Worm (Caenorhabditis elegans) whole organism, late embryonic: ENCODE results near the gene mks-3.

Experiments used
- C08G9.2 ChIP-seq: sonication (generic microtip); optimal IDR thresholded peaks from 2 replicates; lab custom pipeline; 2016; ENCODE audit warnings: mild to moderate bottlenecking, missing genetic modification characterization, moderate library complexity, missing compliant biosample characterization
- C38D4.7 ChIP-seq: fragments of 200-800 bp; sonication (Bioruptor generic); optimal IDR thresholded peaks from 2 replicates; lab custom pipeline; 2018; ENCODE audit warnings: mild to moderate bottlenecking, missing genetic modification characterization, moderate library complexity, missing compliant biosample characterization
- F13H6.1 ChIP-seq: sonication (generic microtip); optimal IDR thresholded peaks from 2 replicates; lab custom pipeline; 2016; ENCODE audit warnings: missing genetic modification characterization, missing compliant biosample characterization
- K02D7.2 ChIP-seq: sonication (generic microtip); optimal IDR thresholded peaks from 2 replicates; lab custom pipeline; 2017; ENCODE audit warnings: mild to moderate bottlenecking, missing genetic modification characterization, missing compliant biosample characterization
- K09A11.1 ChIP-seq: sonication (generic microtip); optimal IDR thresholded peaks from 2 replicates; lab custom pipeline; 2017; ENCODE audit warnings: antibody characterized with exemption, mild to moderate bottlenecking, missing genetic modification characterization, missing compliant biosample characterization; ENCODE audit not compliant: insufficient read depth
- Y22D7AL.16 ChIP-seq: sonication (generic microtip); optimal IDR thresholded peaks from 2 replicates; lab custom pipeline; 2016; ENCODE audit warnings: missing genetic modification characterization, missing compliant biosample characterization
- ahr-1 ChIP-seq: sonication (generic microtip); optimal IDR thresholded peaks from 2 replicates; lab custom pipeline; 2016; ENCODE audit warnings: missing genetic modification characterization, missing compliant biosample characterization
- ceh-14 ChIP-seq: sonication (generic microtip); optimal IDR thresholded peaks from 2 replicates; lab custom pipeline; 2016; ENCODE audit warnings: missing genotype, missing genetic modification characterization, missing compliant biosample characterization
- ceh-18 ChIP-seq: sonication (generic microtip); optimal IDR thresholded peaks from 2 replicates; lab custom pipeline; 2016; ENCODE audit warnings: missing genetic modification characterization, missing compliant biosample characterization
- ceh-19 ChIP-seq: fragments of 200-800 bp; sonication (Bioruptor generic); optimal IDR thresholded peaks from 2 replicates; lab custom pipeline; 2018; ENCODE audit warnings: mild to moderate bottlenecking, missing genetic modification characterization, missing compliant biosample characterization
- ceh-2 ChIP-seq: sonication (generic microtip); optimal IDR thresholded peaks from 2 replicates; lab custom pipeline; 2016; ENCODE audit warnings: missing genotype, missing genetic modification characterization, missing compliant biosample characterization
- ceh-30 ChIP-seq: fragments of 150-350 bp; optimal IDR thresholded peaks from 2 replicates; lab custom pipeline; 2014; ENCODE audit warnings: missing biosample characterization, missing genetic modification characterization
- ceh-34 ChIP-seq: sonication (generic microtip); optimal IDR thresholded peaks from 2 replicates; lab custom pipeline; 2016; ENCODE audit warnings: mild to moderate bottlenecking, missing genetic modification characterization, missing compliant biosample characterization
- ceh-45 ChIP-seq: fragments of 200-800 bp; sonication (Bioruptor generic); IDR thresholded peaks from 2 replicates; pipeline ENCODE4 v1.3.6; 2022; ENCODE audit warnings: missing genetic modification reagents, missing genetic modification characterization, missing compliant biosample characterization
- ceh-48 ChIP-seq: sonication (generic microtip); optimal IDR thresholded peaks from 2 replicates; lab custom pipeline; 2016; ENCODE audit warnings: missing genetic modification characterization, inconsistent platforms, missing compliant biosample characterization
- ceh-6 ChIP-seq: fragments of 200-800 bp; sonication (Bioruptor generic); optimal IDR thresholded peaks from 2 replicates; lab custom pipeline; 2018; ENCODE audit warnings: mild to moderate bottlenecking, missing genetic modification characterization, missing compliant biosample characterization
- dmd-4 ChIP-seq: sonication (generic microtip); optimal IDR thresholded peaks from 2 replicates; lab custom pipeline; 2016; ENCODE audit warnings: borderline replicate concordance, missing genetic modification characterization, missing compliant biosample characterization
- dve-1 ChIP-seq: sonication (generic microtip); optimal IDR thresholded peaks from 2 replicates; lab custom pipeline; 2017; ENCODE audit warnings: antibody characterized with exemption, mild to moderate bottlenecking, missing genetic modification characterization, missing compliant biosample characterization
- elt-4 ChIP-seq: sonication (generic microtip); optimal IDR thresholded peaks from 2 replicates; lab custom pipeline; 2016; ENCODE audit warnings: missing genetic modification characterization, missing compliant biosample characterization
- ets-4 ChIP-seq: sonication (generic microtip); optimal IDR thresholded peaks from 2 replicates; lab custom pipeline; 2016; ENCODE audit warnings: missing genetic modification characterization, missing compliant biosample characterization
- fax-1 ChIP-seq: sonication (generic microtip); optimal IDR thresholded peaks from 2 replicates; lab custom pipeline; 2016; ENCODE audit warnings: missing genotype, missing genetic modification characterization, missing compliant biosample characterization
- fkh-10 ChIP-seq: fragments of 150-350 bp; optimal IDR thresholded peaks from 2 replicates; lab custom pipeline; 2014; ENCODE audit warnings: missing biosample characterization, missing genetic modification reagents, missing genetic modification characterization
- gmeb-2 ChIP-seq: sonication (generic microtip); optimal IDR thresholded peaks from 2 replicates; lab custom pipeline; 2016; ENCODE audit warnings: missing genetic modification characterization, inconsistent platforms, missing compliant biosample characterization
- hlh-15 ChIP-seq: sonication (generic microtip); optimal IDR thresholded peaks from 2 replicates; lab custom pipeline; 2016; ENCODE audit warnings: missing genetic modification characterization, missing compliant biosample characterization
- hlh-30 ChIP-seq: sonication (generic microtip); optimal IDR thresholded peaks from 2 replicates; lab custom pipeline; 2017; ENCODE audit warnings: antibody characterized with exemption, missing genetic modification characterization, missing compliant biosample characterization; ENCODE audit not compliant: insufficient read depth
- hlh-6 ChIP-seq: sonication (generic microtip); optimal IDR thresholded peaks from 2 replicates; lab custom pipeline; 2016; ENCODE audit warnings: missing genotype, missing genetic modification characterization, missing compliant biosample characterization
- hlh-8 ChIP-seq: sonication (generic microtip); optimal IDR thresholded peaks from 2 replicates; lab custom pipeline; 2016; ENCODE audit warnings: missing genotype, missing genetic modification characterization, missing compliant biosample characterization
- nfya-1 ChIP-seq: sonication (generic microtip); optimal IDR thresholded peaks from 2 replicates; lab custom pipeline; 2017; ENCODE audit warnings: missing genetic modification characterization, mild to moderate bottlenecking, missing compliant biosample characterization, antibody characterized with exemption, moderate library complexity
- nhr-232 ChIP-seq: sonication (generic microtip); optimal IDR thresholded peaks from 2 replicates; lab custom pipeline; 2016; ENCODE audit warnings: missing genetic modification characterization, missing compliant biosample characterization
- pat-9 ChIP-seq: fragments of 200-800 bp; sonication (Bioruptor generic); optimal IDR thresholded peaks from 2 replicates; lab custom pipeline; 2018; ENCODE audit warnings: mild to moderate bottlenecking, missing genetic modification characterization, moderate library complexity, missing compliant biosample characterization
- pax-1 ChIP-seq: fragments of 150-350 bp; optimal IDR thresholded peaks from 2 replicates; lab custom pipeline; 2014; ENCODE audit warnings: missing biosample characterization, missing genetic modification characterization
- pqm-1 ChIP-seq: sonication (generic microtip); optimal IDR thresholded peaks from 2 replicates; lab custom pipeline; 2016; ENCODE audit warnings: missing genetic modification characterization, missing compliant biosample characterization
- ref-2 ChIP-seq: sonication (generic microtip); optimal IDR thresholded peaks from 2 replicates; lab custom pipeline; 2016; ENCODE audit warnings: missing genetic modification characterization, missing compliant biosample characterization
- rnt-1 ChIP-seq: sonication (generic microtip); optimal IDR thresholded peaks from 2 replicates; lab custom pipeline; 2016; ENCODE audit warnings: missing genetic modification characterization, missing compliant biosample characterization
- sdc-2 ChIP-seq: sonication (generic microtip); optimal IDR thresholded peaks from 2 replicates; lab custom pipeline; 2016; ENCODE audit warnings: missing genotype, missing genetic modification characterization, missing compliant biosample characterization
- syd-9 ChIP-seq: sonication (generic microtip); optimal IDR thresholded peaks from 2 replicates; lab custom pipeline; 2016; ENCODE audit warnings: mild to moderate bottlenecking, missing genetic modification characterization, moderate library complexity, missing compliant biosample characterization
- tbx-2 ChIP-seq: sonication (generic microtip); optimal IDR thresholded peaks from 2 replicates; lab custom pipeline; 2016; ENCODE audit warnings: missing genetic modification characterization, missing compliant biosample characterization
- tbx-7 ChIP-seq: sonication (generic microtip); optimal IDR thresholded peaks from 2 replicates; lab custom pipeline; 2016; ENCODE audit warnings: missing genotype, missing genetic modification characterization, missing compliant biosample characterization
- ttx-3 ChIP-seq: sonication (generic microtip); optimal IDR thresholded peaks from 2 replicates; lab custom pipeline; 2016; ENCODE audit warnings: missing genetic modification reagents, missing genetic modification characterization, missing compliant biosample characterization
- unc-3 ChIP-seq, 2 experiments: fragments of 200-800 bp in 1 of 2; sonication (Bioruptor generic) in 1 of 2; sonication (generic microtip) in 1 of 2; conservative IDR thresholded peaks in 1 of 2; optimal IDR thresholded peaks in 1 of 2; 2 replicates each; pipeline versions ENCODE4 v1.3.6 to Lab custom; 2016 to 2022; ENCODE audit warnings: missing compliant biosample characterization in 2 of 2, missing genetic modification characterization in 2 of 2, missing genetic modification reagents in 1 of 2
- ztf-16 ChIP-seq: sonication (generic microtip); optimal IDR thresholded peaks from 2 replicates; lab custom pipeline; 2017; ENCODE audit warnings: missing genetic modification characterization, missing compliant biosample characterization

Gene mks-3

DNA sequence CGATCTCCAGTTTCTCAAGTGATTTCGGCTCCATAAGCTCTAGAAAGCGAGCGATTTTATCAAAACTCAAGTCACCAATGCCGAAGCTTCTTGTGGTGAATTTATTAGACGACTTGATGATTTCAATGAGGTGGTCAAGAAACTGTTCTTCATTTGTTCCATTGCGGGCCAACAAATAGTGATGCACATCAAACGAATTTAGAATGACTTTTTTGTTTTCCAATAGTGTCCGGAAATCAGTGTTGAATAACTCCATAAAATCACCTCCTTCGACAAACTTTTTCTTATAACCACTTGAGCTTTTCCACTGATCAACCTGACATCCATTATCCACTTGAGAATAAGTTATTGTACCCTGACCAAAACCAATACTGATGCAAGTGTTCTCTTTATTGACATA is 36.2 kb downstream of the mks-3 start:
- TF ChIP-seq C38D4.7 (GFP tag; lab: Kevin White, UChicago) (no peak), sdc-2 (tag; lab: Kevin White, UChicago) (no peak), hlh-8 (tag; lab: Kevin White, UChicago) (no peak), tbx-7 (no peak), syd-9 (no peak), elt-4 (tag; lab: Kevin White, UChicago) (no peak)

DNA sequence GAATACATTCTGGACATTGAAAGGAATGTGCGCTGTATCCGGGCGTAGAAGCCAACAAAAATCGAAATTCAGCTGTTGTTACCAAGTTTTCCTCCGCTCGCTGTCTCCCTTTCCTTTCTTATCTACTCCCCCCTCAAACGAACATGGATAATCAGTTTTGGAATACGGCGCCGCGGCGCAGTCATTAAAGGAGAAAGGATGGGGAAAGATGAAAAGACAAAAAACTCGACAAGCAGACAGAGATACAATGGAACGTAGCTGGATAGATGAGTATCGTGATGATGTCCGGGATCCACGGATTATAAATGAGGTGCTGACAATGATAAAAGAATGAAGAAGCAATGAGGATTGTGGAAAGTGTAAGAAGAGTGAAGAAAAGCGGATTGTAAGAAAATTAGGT is 38.1 kb downstream of the mks-3 start:
- TF ChIP-seq nfya-1 (tag; lab: Kevin White, UChicago): no peak
- no peak for TF ChIP-seq ztf-16
- no peak for TF ChIP-seq nhr-232 (tag; lab: Kevin White, UChicago)

DNA sequence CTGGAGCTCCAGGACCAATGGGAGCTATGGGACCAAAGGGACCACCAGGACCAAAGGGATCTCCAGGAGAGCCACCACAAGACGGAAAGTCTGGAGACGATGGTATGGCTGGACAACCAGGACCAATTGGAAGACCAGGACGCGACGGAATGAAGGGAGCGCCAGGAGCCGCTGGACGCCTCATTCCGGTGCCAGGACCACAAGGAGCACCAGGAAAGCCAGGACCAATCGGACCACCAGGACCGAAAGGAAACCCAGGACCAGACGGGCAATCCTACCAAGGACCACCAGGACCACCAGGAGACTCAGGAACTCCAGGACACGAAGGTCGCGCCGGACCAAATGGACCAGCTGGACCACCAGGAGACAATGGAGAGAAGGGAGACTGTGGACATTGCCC is 38.7 kb downstream of the mks-3 start:
- TF ChIP-seq hlh-30 (no peak), ceh-2 (tag; lab: Kevin White, UChicago) (no peak), C08G9.2 (tag; lab: Kevin White, UChicago) (no peak), ztf-16 (no peak), hlh-15 (tag; lab: Kevin White, UChicago) (no peak), fkh-10 (GFP tag; lab: Kevin White, UChicago) (no peak), unc-3 (GFP tag; conservative IDR thresholded peaks at IDR 0.05; lab: Robert Waterston, UW) (no peak), unc-3 (tag; optimal IDR thresholded peaks at IDR 0.05; lab: Kevin White, UChicago) (no peak), gmeb-2 (tag; lab: Kevin White, UChicago) (no peak), pax-1 (tag; lab: Kevin White, UChicago) (no peak), ceh-34 (tag; lab: Kevin White, UChicago) (no peak), fax-1 (tag; lab: Kevin White, UChicago) (no peak), ceh-19 (GFP tag; lab: Kevin White, UChicago) (no peak), pat-9 (tag; lab: Kevin White, UChicago) (no peak), ceh-48 (tag; lab: Kevin White, UChicago) (no peak), dve-1 (no peak), pqm-1 (tag; lab: Kevin White, UChicago) (no peak), hlh-6 (tag; lab: Kevin White, UChicago) (no peak), ceh-45 (no peak)
- TF ChIP-seq, all 69 proteins: peak for 0

DNA sequence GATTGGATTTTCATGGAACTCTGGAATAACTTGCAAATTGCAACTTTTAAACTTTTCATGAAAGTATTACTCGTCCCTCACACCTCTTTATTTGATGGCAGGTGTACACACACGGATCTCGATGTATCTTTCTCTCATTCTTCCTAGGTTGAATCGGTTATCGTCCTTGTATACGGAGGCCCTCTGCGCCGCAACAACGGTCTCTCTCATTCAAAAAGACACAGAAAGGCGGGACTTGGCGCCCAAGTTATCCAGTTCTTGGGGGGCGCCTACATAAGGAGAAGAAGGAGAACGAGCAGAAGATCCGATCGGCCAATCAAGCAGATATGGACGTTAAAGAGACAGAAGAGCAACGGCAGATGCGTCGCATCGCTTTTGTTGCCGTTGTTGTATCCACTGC is 39.6 kb downstream of the mks-3 start, which contains the start of gene rol-8:
TSS of gene rol-8 (plus strand) at position 301 of the 400 bp plus-strand sequence.
- TF ChIP-seq dmd-4: no peak
- TF ChIP-seq tbx-2 (tag; lab: Kevin White, UChicago): no peak
- TF ChIP-seq hlh-8 (tag; lab: Kevin White, UChicago): no peak
- TF ChIP-seq syd-9: no peak
- no peak for TF ChIP-seq unc-3 (GFP tag; conservative IDR thresholded peaks at IDR 0.05; lab: Robert Waterston, UW)
- no peak for TF ChIP-seq unc-3 (tag; optimal IDR thresholded peaks at IDR 0.05; lab: Kevin White, UChicago)
- TF ChIP-seq rnt-1 (tag; lab: Kevin White, UChicago): no peak
- no peak for TF ChIP-seq ets-4 (tag; lab: Kevin White, UChicago)
- TF ChIP-seq ceh-14 (tag; lab: Kevin White, UChicago): no peak
- TF ChIP-seq pax-1 (tag; lab: Kevin White, UChicago): no peak
- no peak for TF ChIP-seq hlh-30
- no peak for TF ChIP-seq ref-2 (tag; lab: Kevin White, UChicago)
- no peak for TF ChIP-seq Y22D7AL.16
- TF ChIP-seq F13H6.1 (tag; lab: Kevin White, UChicago): no peak
- no peak for TF ChIP-seq K02D7.2

DNA sequence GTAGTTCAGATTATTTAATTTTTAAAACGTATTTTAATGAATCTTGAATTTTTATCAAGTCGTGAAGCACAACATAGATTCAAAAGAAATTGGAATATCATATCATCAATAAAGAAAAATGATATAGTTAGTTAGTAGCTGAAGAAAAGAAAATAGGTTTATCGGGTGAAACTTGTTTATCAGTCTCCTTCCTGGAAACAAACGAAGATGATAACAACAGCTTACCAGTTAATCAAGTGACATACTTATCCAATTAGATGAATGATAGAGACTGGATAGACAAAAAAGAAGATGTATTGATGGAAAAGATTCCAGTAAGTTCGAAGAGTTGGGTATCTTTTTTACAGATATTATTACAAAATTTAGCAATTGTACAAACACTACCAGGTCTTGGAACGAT is 40.5 kb downstream of the mks-3 start:
- TF ChIP-seq ttx-3 (tag; lab: Kevin White, UChicago): no peak
- TF ChIP-seq ref-2 (tag; lab: Kevin White, UChicago): no peak
- TF ChIP-seq ahr-1 (tag; lab: Kevin White, UChicago): no peak
- TF ChIP-seq K09A11.1 (tag; lab: Kevin White, UChicago): no peak
- no peak for TF ChIP-seq ceh-6 (GFP tag; lab: Kevin White, UChicago)
- TF ChIP-seq ceh-18 (tag; lab: Kevin White, UChicago): no peak
- no peak for TF ChIP-seq ceh-30 (tag; lab: Kevin White, UChicago)
- no peak for TF ChIP-seq hlh-15 (tag; lab: Kevin White, UChicago)
